Worm (Caenorhabditis elegans) whole organism, L2 larva: ENCODE data around the gene F17H10.4.

ENCODE experiments used
- C34F6.9 ChIP-seq: fragments of 150-350 bp; optimal IDR thresholded peaks from 2 replicates; lab custom pipeline; 2014; ENCODE audit warnings: missing biosample characterization, missing genetic modification characterization
- F13H6.1 ChIP-seq: sonication (generic microtip); optimal IDR thresholded peaks from 2 replicates; lab custom pipeline; 2016; ENCODE audit warnings: missing genetic modification characterization, missing compliant biosample characterization
- R02D3.7 ChIP-seq: fragments of 150-350 bp; optimal IDR thresholded peaks from 2 replicates; lab custom pipeline; 2014; ENCODE audit warnings: missing biosample characterization, missing genetic modification characterization
- Y55F3AM.14 ChIP-seq: fragments of 200-800 bp; sonication (Bioruptor generic); optimal IDR thresholded peaks from 2 replicates; lab custom pipeline; 2018; ENCODE audit warnings: mild to moderate bottlenecking, missing genetic modification characterization, missing compliant biosample characterization
- alr-1 ChIP-seq: fragments of 150-350 bp; optimal IDR thresholded peaks from 2 replicates; lab custom pipeline; 2014; ENCODE audit warnings: missing biosample characterization, missing genetic modification characterization
- ama-1 ChIP-seq: fragments of 150-350 bp; optimal IDR thresholded peaks from 2 replicates; lab custom pipeline; 2018; ENCODE audit warnings: inconsistent platforms
- blmp-1 ChIP-seq: sonication (generic microtip); optimal IDR thresholded peaks from 2 replicates; lab custom pipeline; 2017; ENCODE audit warnings: missing genetic modification characterization, mild to moderate bottlenecking, missing compliant biosample characterization, antibody characterized with exemption, moderate library complexity; ENCODE audit not compliant: insufficient read depth
- ceh-16 ChIP-seq: fragments of 150-350 bp; optimal IDR thresholded peaks from 2 replicates; lab custom pipeline; 2014; ENCODE audit warnings: missing biosample characterization, missing genetic modification characterization
- ceh-82 ChIP-seq: fragments of 150-350 bp; optimal IDR thresholded peaks from 2 replicates; lab custom pipeline; 2014; ENCODE audit warnings: missing biosample characterization, missing genetic modification characterization
- crh-2 ChIP-seq: sonication (generic microtip); optimal IDR thresholded peaks from 2 replicates; lab custom pipeline; 2017; ENCODE audit warnings: missing biosample characterization, missing genetic modification characterization
- dmd-4 ChIP-seq: sonication (generic microtip); optimal IDR thresholded peaks from 2 replicates; lab custom pipeline; 2017; ENCODE audit warnings: missing biosample characterization, missing genetic modification characterization
- egl-27 ChIP-seq: sonication (generic microtip); optimal IDR thresholded peaks from 3 replicates; lab custom pipeline; 2017; ENCODE audit warnings: missing biosample characterization, missing genetic modification reagents, missing genetic modification characterization
- elt-1 ChIP-seq: fragments of 150-350 bp; optimal IDR thresholded peaks from 2 replicates; lab custom pipeline; 2014; ENCODE audit warnings: missing biosample characterization, missing genetic modification characterization
- elt-3 ChIP-seq: sonication (generic microtip); optimal IDR thresholded peaks from 2 replicates; lab custom pipeline; 2017; ENCODE audit warnings: missing biosample characterization, missing genetic modification characterization
- fos-1 ChIP-seq: fragments of 150-350 bp; optimal IDR thresholded peaks from 2 replicates; lab custom pipeline; 2014; ENCODE audit warnings: missing biosample characterization, missing genetic modification characterization
- gmeb-1 ChIP-seq: fragments of 150-350 bp; optimal IDR thresholded peaks from 2 replicates; lab custom pipeline; 2014; ENCODE audit warnings: missing biosample characterization, missing genetic modification characterization
- lin-11 ChIP-seq: fragments of 150-350 bp; sonication (generic microtip); optimal IDR thresholded peaks from 2 replicates; lab custom pipeline; 2014; ENCODE audit warnings: missing biosample characterization, missing genetic modification characterization, inconsistent platforms, mixed read lengths
- lin-13 ChIP-seq: fragments of 150-350 bp; optimal IDR thresholded peaks from 2 replicates; lab custom pipeline; 2014; ENCODE audit warnings: missing biosample characterization, missing genetic modification reagents, missing genetic modification characterization
- lin-39 ChIP-seq: fragments of 150-350 bp; optimal IDR thresholded peaks from 2 replicates; lab custom pipeline; 2014; ENCODE audit warnings: missing biosample characterization, missing genetic modification reagents, missing genetic modification characterization
- lsy-2 ChIP-seq, 2 experiments: fragments of 150-350 bp in 1 of 2; sonication (generic microtip) in 1 of 2; optimal IDR thresholded peaks; 2 replicates each; lab custom pipeline; 2014 to 2017; ENCODE audit warnings: missing biosample characterization in 2 of 2, missing genetic modification characterization in 2 of 2
- mab-5 ChIP-seq: fragments of 150-350 bp; optimal IDR thresholded peaks from 2 replicates; lab custom pipeline; 2014; ENCODE audit warnings: missing biosample characterization, missing genetic modification characterization
- mbf-1 ChIP-seq: sonication (generic microtip); optimal IDR thresholded peaks from 2 replicates; lab custom pipeline; 2017; ENCODE audit warnings: missing biosample characterization, missing genetic modification characterization
- mdl-1 ChIP-seq, 2 experiments: fragments of 150-350 bp in 1 of 2; sonication (generic microtip) in 1 of 2; optimal IDR thresholded peaks; 2 replicates each; lab custom pipeline; 2017; ENCODE audit warnings: missing biosample characterization in 2 of 2, missing genetic modification characterization in 2 of 2
- nhr-10 ChIP-seq: sonication (generic microtip); optimal IDR thresholded peaks from 2 replicates; lab custom pipeline; 2017; ENCODE audit warnings: missing biosample characterization, missing genetic modification characterization
- nhr-11 ChIP-seq: fragments of 150-350 bp; optimal IDR thresholded peaks from 2 replicates; lab custom pipeline; 2014; ENCODE audit warnings: missing biosample characterization, missing genetic modification characterization
- nhr-12 ChIP-seq: fragments of 150-350 bp; optimal IDR thresholded peaks from 2 replicates; lab custom pipeline; 2014; ENCODE audit warnings: missing biosample characterization, missing genetic modification characterization
- nhr-129 ChIP-seq: fragments of 150-350 bp; optimal IDR thresholded peaks from 2 replicates; lab custom pipeline; 2014; ENCODE audit warnings: missing biosample characterization, missing genetic modification characterization
- nhr-21 ChIP-seq: fragments of 150-350 bp; optimal IDR thresholded peaks from 2 replicates; lab custom pipeline; 2014; ENCODE audit warnings: missing biosample characterization, missing genetic modification characterization
- nhr-23 ChIP-seq: fragments of 150-350 bp; optimal IDR thresholded peaks from 2 replicates; lab custom pipeline; 2014; ENCODE audit warnings: missing biosample characterization, missing genetic modification reagents, missing genetic modification characterization
- nhr-237 ChIP-seq: fragments of 150-350 bp; optimal IDR thresholded peaks from 2 replicates; lab custom pipeline; 2014; ENCODE audit warnings: missing biosample characterization, missing genetic modification characterization
- nhr-25 ChIP-seq: fragments of 150-350 bp; sonication (generic microtip); optimal IDR thresholded peaks from 3 replicates; lab custom pipeline; 2014; ENCODE audit warnings: missing biosample characterization, missing genetic modification characterization
- nhr-6 ChIP-seq: fragments of 150-350 bp; optimal IDR thresholded peaks from 2 replicates; lab custom pipeline; 2014; ENCODE audit warnings: missing biosample characterization, missing genetic modification characterization
- nhr-77 ChIP-seq: fragments of 150-350 bp; optimal IDR thresholded peaks from 2 replicates; lab custom pipeline; 2014; ENCODE audit warnings: missing biosample characterization, missing genetic modification characterization
- peb-1 ChIP-seq: fragments of 150-350 bp; optimal IDR thresholded peaks from 2 replicates; lab custom pipeline; 2014; ENCODE audit warnings: missing biosample characterization, missing genetic modification characterization
- sem-4 ChIP-seq: fragments of 150-350 bp; optimal IDR thresholded peaks from 2 replicates; lab custom pipeline; 2014; ENCODE audit warnings: missing biosample characterization, missing genetic modification reagents, missing genetic modification characterization
- skn-1 ChIP-seq: sonication (generic microtip); optimal IDR thresholded peaks from 2 replicates; lab custom pipeline; 2017; ENCODE audit warnings: missing biosample characterization, missing genetic modification characterization
- sma-3 ChIP-seq: sonication (generic microtip); optimal IDR thresholded peaks from 2 replicates; lab custom pipeline; 2016; ENCODE audit warnings: missing genetic modification reagents, missing genetic modification characterization, missing compliant biosample characterization
- sma-9 ChIP-seq, 2 experiments: fragments of 150-350 bp in 1 of 2; sonication (generic microtip) in 1 of 2; optimal IDR thresholded peaks; 2 replicates each; lab custom pipeline; 2014 to 2016; ENCODE audit warnings: missing genetic modification characterization in 2 of 2, mild to moderate bottlenecking in 1 of 2, missing biosample characterization in 1 of 2, missing compliant biosample characterization in 1 of 2, missing genetic modification reagents in 1 of 2, moderate library complexity in 1 of 2
- snpc-4 ChIP-seq: fragments of 150-350 bp; optimal IDR thresholded peaks from 2 replicates; lab custom pipeline; 2014; ENCODE audit warnings: missing biosample characterization, missing genetic modification characterization
- unc-39 ChIP-seq: fragments of 150-350 bp; optimal IDR thresholded peaks from 2 replicates; lab custom pipeline; 2014; ENCODE audit warnings: missing biosample characterization, missing genetic modification characterization
- unc-55 ChIP-seq: fragments of 150-350 bp; sonication (generic microtip); optimal IDR thresholded peaks from 3 replicates; lab custom pipeline; 2014; ENCODE audit warnings: missing biosample characterization, missing genetic modification reagents, missing genetic modification characterization
- unc-62 ChIP-seq: fragments of 150-350 bp; optimal IDR thresholded peaks from 2 replicates; lab custom pipeline; 2014; ENCODE audit warnings: missing biosample characterization, missing genetic modification reagents, missing genetic modification characterization
- zag-1 ChIP-seq: fragments of 150-350 bp; optimal IDR thresholded peaks from 2 replicates; lab custom pipeline; 2014; ENCODE audit warnings: missing biosample characterization, missing genetic modification characterization
- ztf-1 ChIP-seq: fragments of 200-800 bp; sonication (Bioruptor generic); conservative IDR thresholded peaks from 2 replicates; pipeline ENCODE4 v1.3.6; 2022; ENCODE audit warnings: missing genetic modification characterization, missing compliant biosample characterization
- ztf-11 ChIP-seq: sonication (generic microtip); optimal IDR thresholded peaks from 2 replicates; lab custom pipeline; 2017; ENCODE audit warnings: missing biosample characterization, missing genetic modification characterization
- ztf-4 ChIP-seq: fragments of 150-350 bp; optimal IDR thresholded peaks from 2 replicates; lab custom pipeline; 2014; ENCODE audit warnings: missing biosample characterization, missing genetic modification characterization

Gene F17H10.4

ce11 chrX:13144975-13145618, 18.8 kb upstream of the F17H10.4 start:
- TF ChIP-seq sma-9 (GFP tag; optimal IDR thresholded peaks at IDR 0.05; lab: Kevin White, UChicago) (peak; percentile 95), sma-9 (tag; optimal IDR thresholded peaks at IDR 0.05; lab: Kevin White, UChicago) (no peak), nhr-25 (tag; lab: Kevin White, UChicago) (peak; percentile 96), lin-13 (GFP tag; lab: Kevin White, UChicago) (peak; percentile 92), ztf-1 (no peak), elt-1 (tag; lab: Kevin White, UChicago) (peak; percentile 12), gmeb-1 (tag; lab: Kevin White, UChicago) (peak; percentile 81), unc-55 (GFP tag; lab: Kevin White, UChicago) (peak; percentile 92), mdl-1 (tag; optimal IDR thresholded peaks at IDR 0.05; lab: Kevin White, UChicago) (peak; percentile 93 to 99), crh-2 (tag; lab: Kevin White, UChicago) (peak; percentile 96), ama-1 (lab: Kevin White, UChicago) (peak; percentile 97), dmd-4 (no peak), nhr-21 (tag; lab: Kevin White, UChicago) (peak; percentile 96), nhr-77 (peak; percentile 2), mab-5 (peak; percentile 95), ztf-4 (tag; lab: Kevin White, UChicago) (peak; percentile 92), C34F6.9 (tag; lab: Kevin White, UChicago) (peak; percentile 97), nhr-6 (peak; percentile 90), nhr-129 (tag; lab: Kevin White, UChicago) (peak; percentile 97), sma-3 (GFP tag; lab: Kevin White, UChicago) (peak; percentile 92), egl-27 (tag; lab: Kevin White, UChicago) (peak; percentile 97), skn-1 (no peak), zag-1 (tag; lab: Kevin White, UChicago) (peak; percentile 95), Y55F3AM.14 (GFP tag; lab: Kevin White, UChicago) (peak; percentile 79), unc-62 (GFP tag; lab: Kevin White, UChicago) (peak; percentile 77), alr-1 (tag; lab: Kevin White, UChicago) (peak; percentile 92), nhr-11 (tag; lab: Kevin White, UChicago) (peak; percentile 62), ztf-11 (tag; lab: Kevin White, UChicago) (no peak), snpc-4 (tag; lab: Kevin White, UChicago) (peak; percentile 66), mbf-1 (tag; lab: Kevin White, UChicago) (no peak), nhr-23 (tag; lab: Kevin White, UChicago) (no peak), nhr-10 (tag; lab: Kevin White, UChicago) (peak; percentile 77), R02D3.7 (tag; lab: Kevin White, UChicago) (no peak), lsy-2 (tag; optimal IDR thresholded peaks at IDR 0.05; lab: Kevin White, UChicago) (peak; percentile 78 to 92), nhr-237 (tag; lab: Kevin White, UChicago) (no peak), sem-4 (tag; lab: Kevin White, UChicago) (peak; percentile 96), blmp-1 (peak; percentile 87), ceh-16 (tag; lab: Kevin White, UChicago) (peak; percentile 84), nhr-12 (tag; lab: Kevin White, UChicago) (no peak), F13H6.1 (tag; lab: Kevin White, UChicago) (peak; percentile 98), lin-39 (tag; lab: Kevin White, UChicago) (peak; percentile 76), peb-1 (tag; lab: Kevin White, UChicago) (no peak), lin-11 (peak; percentile 86), unc-39 (tag; lab: Kevin White, UChicago) (peak; percentile 95), elt-3 (tag; lab: Kevin White, UChicago) (no peak), fos-1 (tag; lab: Kevin White, UChicago) (peak; percentile 95), ceh-82 (tag; lab: Kevin White, UChicago) (peak; percentile 80)
- TF ChIP-seq, all 48 proteins: peak for 35
